Fruit fly (Drosophila melanogaster) whole organism, embryonic: Measurements from ENCODE around the gene CG46317.

ENCODE experiments used
- B-H1 ChIP-seq: fragments of 200-800 bp; sonication (Bioruptor generic); IDR thresholded peaks from 3 replicates; pipeline ENCODE4 v1.3.6; 2022; ENCODE audit warnings: missing biosample characterization, missing genetic modification characterization
- CG12769 ChIP-seq: fragments of 200-800 bp; sonication (Bioruptor generic); optimal IDR thresholded peaks from 2 replicates; lab custom pipeline; 2019; ENCODE audit warnings: missing biosample characterization, mild to moderate bottlenecking, missing genetic modification characterization, moderate library complexity
- CG13296 ChIP-seq: fragments of 200-800 bp; sonication (Bioruptor generic); optimal IDR thresholded peaks from 3 replicates; lab custom pipeline; 2018; ENCODE audit warnings: missing biosample characterization, mild to moderate bottlenecking, missing genetic modification characterization
- CG16813 ChIP-seq: fragments of 200-800 bp; sonication (Bioruptor generic); IDR thresholded peaks from 3 replicates; pipeline ENCODE4 v1.3.6; 2022; ENCODE audit warnings: missing biosample characterization, missing genetic modification characterization; ENCODE audit not compliant: partially characterized antibody
- CG17328 ChIP-seq: fragments of 200-800 bp; sonication (Bioruptor generic); IDR thresholded peaks from 2 replicates; pipeline ENCODE4 v1.3.6; 2022; ENCODE audit warnings: missing biosample characterization, missing genetic modification characterization
- CG17912 ChIP-seq: fragments of 200-800 bp; sonication (Bioruptor generic); optimal IDR thresholded peaks from 2 replicates; lab custom pipeline; 2018; ENCODE audit warnings: missing biosample characterization, mild to moderate bottlenecking, missing genetic modification characterization
- CG3847 ChIP-seq: fragments of 200-800 bp; sonication (Bioruptor generic); IDR thresholded peaks from 2 replicates; pipeline ENCODE4 v1.3.6; 2022; ENCODE audit warnings: missing biosample characterization, missing genetic modification characterization
- CG4730 ChIP-seq: fragments of 200-800 bp; sonication (Bioruptor generic); IDR thresholded peaks from 2 replicates; pipeline ENCODE4 v1.3.6; 2022; ENCODE audit warnings: missing biosample characterization, missing genetic modification characterization
- CG5245 ChIP-seq: fragments of 200-800 bp; sonication (Bioruptor generic); optimal IDR thresholded peaks from 3 replicates; lab custom pipeline; 2016; ENCODE audit warnings: missing biosample characterization, missing genetic modification characterization
- CG8089 ChIP-seq: fragments of 200-800 bp; sonication (Bioruptor generic); optimal IDR thresholded peaks from 3 replicates; lab custom pipeline; 2016; ENCODE audit warnings: missing biosample characterization, missing genetic modification characterization
- CG9876 ChIP-seq: fragments of 200-800 bp; sonication (Bioruptor generic); optimal IDR thresholded peaks from 2 replicates; lab custom pipeline; 2016; ENCODE audit warnings: missing biosample characterization, missing genetic modification characterization
- Camta ChIP-seq: fragments of 200-800 bp; sonication (Bioruptor generic); optimal IDR thresholded peaks from 2 replicates; lab custom pipeline; 2016; ENCODE audit warnings: missing biosample characterization, missing genetic modification characterization
- Dp ChIP-seq: fragments of 200-800 bp; sonication (Bioruptor generic); optimal IDR thresholded peaks from 2 replicates; lab custom pipeline; 2018; ENCODE audit warnings: missing biosample characterization, mild to moderate bottlenecking, missing genetic modification characterization, moderate library complexity
- E2f1 ChIP-seq: fragments of 200-800 bp; sonication (Bioruptor generic); IDR thresholded peaks from 2 replicates; pipeline ENCODE4 v1.3.6; 2022; ENCODE audit warnings: missing biosample characterization, missing genetic modification characterization
- HmgZ ChIP-seq: fragments of 200-800 bp; sonication (Bioruptor generic); optimal IDR thresholded peaks from 2 replicates; lab custom pipeline; 2018; ENCODE audit warnings: missing biosample characterization, mild to moderate bottlenecking, missing genetic modification characterization
- Hsf ChIP-seq: fragments of 200-800 bp; sonication (Bioruptor generic); optimal IDR thresholded peaks from 3 replicates; lab custom pipeline; 2016; ENCODE audit warnings: missing biosample characterization, missing genetic modification characterization
- Mrtf ChIP-seq: fragments of 200-800 bp; sonication (Bioruptor generic); IDR thresholded peaks from 3 replicates; pipeline ENCODE4 v1.3.6; 2022; ENCODE audit warnings: missing biosample characterization, missing genetic modification characterization
- Nf-YA ChIP-seq: fragments of 200-800 bp; sonication (Bioruptor generic); IDR thresholded peaks from 2 replicates; pipeline ENCODE4 v1.3.6; 2022; ENCODE audit warnings: missing biosample characterization, missing genetic modification characterization
- Oli ChIP-seq: fragments of 200-800 bp; sonication (Bioruptor generic); optimal IDR thresholded peaks from 2 replicates; lab custom pipeline; 2018; ENCODE audit warnings: missing biosample characterization, mild to moderate bottlenecking, missing genetic modification characterization, moderate library complexity
- Opbp ChIP-seq: fragments of 200-800 bp; sonication (Bioruptor generic); IDR thresholded peaks from 3 replicates; pipeline ENCODE4 v1.3.6; 2022; ENCODE audit warnings: missing biosample characterization, missing genetic modification characterization; ENCODE audit not compliant: partially characterized antibody
- Spps ChIP-seq: fragments of 200-800 bp; sonication (Bioruptor generic); optimal IDR thresholded peaks from 2 replicates; lab custom pipeline; 2018; ENCODE audit warnings: missing biosample characterization, mild to moderate bottlenecking, missing genetic modification characterization
- Stat92E ChIP-seq, 3 experiments: fragments of >200 bp in 2 of 3; fragments of 200-800 bp in 1 of 3; sonication (Bioruptor generic) in 1 of 3; optimal IDR thresholded peaks; 2 replicates each; lab custom pipeline; 2017 to 2019; ENCODE audit warnings: missing biosample characterization in 3 of 3, missing genetic modification characterization in 3 of 3, mild to moderate bottlenecking in 1 of 3, moderate library complexity in 1 of 3
- Xrp1 ChIP-seq: fragments of 200-800 bp; sonication (Bioruptor generic); IDR thresholded peaks from 2 replicates; pipeline ENCODE4 v1.3.6; 2022; ENCODE audit warnings: missing biosample characterization, missing genetic modification characterization
- amos ChIP-seq: fragments of 200-800 bp; sonication (Bioruptor generic); IDR thresholded peaks from 2 replicates; pipeline ENCODE4 v1.3.6; 2022; ENCODE audit warnings: missing biosample characterization, missing genetic modification characterization; ENCODE audit not compliant: partially characterized antibody
- az2 ChIP-seq: fragments of 200-800 bp; sonication (Bioruptor generic); optimal IDR thresholded peaks from 3 replicates; lab custom pipeline; 2016; ENCODE audit warnings: missing biosample characterization, missing genetic modification characterization
- dan ChIP-seq: fragments of 200-800 bp; sonication (Bioruptor generic); IDR thresholded peaks from 2 replicates; pipeline ENCODE4 v1.3.6; 2022; ENCODE audit warnings: missing biosample characterization, missing genetic modification characterization
- dmrt99B ChIP-seq: fragments of 200-800 bp; sonication (Bioruptor generic); optimal IDR thresholded peaks from 2 replicates; lab custom pipeline; 2018; ENCODE audit warnings: missing biosample characterization, mild to moderate bottlenecking, missing genetic modification characterization, moderate library complexity
- exex ChIP-seq: fragments of 200-800 bp; sonication (Bioruptor generic); optimal IDR thresholded peaks from 4 replicates; lab custom pipeline; 2018; ENCODE audit warnings: missing biosample characterization, mild to moderate bottlenecking, missing genetic modification characterization, moderate library complexity
- fd3F ChIP-seq: fragments of 200-800 bp; sonication (Bioruptor generic); optimal IDR thresholded peaks from 2 replicates; lab custom pipeline; 2018; ENCODE audit warnings: missing biosample characterization, mild to moderate bottlenecking, missing genetic modification characterization, moderate library complexity
- ftz-f1 ChIP-seq: fragments of 200-800 bp; sonication (Bioruptor generic); optimal IDR thresholded peaks from 2 replicates; lab custom pipeline; 2016; ENCODE audit warnings: missing biosample characterization, missing genetic modification characterization
- gcm2 ChIP-seq: fragments of 200-800 bp; sonication (Bioruptor generic); optimal IDR thresholded peaks from 2 replicates; lab custom pipeline; 2016; ENCODE audit warnings: missing biosample characterization, missing genetic modification characterization
- inv ChIP-seq: fragments of 200-800 bp; sonication (Bioruptor generic); IDR thresholded peaks from 2 replicates; pipeline ENCODE4 v1.3.6; 2022; ENCODE audit warnings: missing biosample characterization, missing genetic modification characterization; ENCODE audit not compliant: partially characterized antibody
- jigr1 ChIP-seq: fragments of 200-800 bp; sonication (Bioruptor generic); IDR thresholded peaks from 3 replicates; pipeline ENCODE4 v1.3.6; 2022; ENCODE audit warnings: missing biosample characterization, missing genetic modification characterization
- jing ChIP-seq: fragments of 200-800 bp; sonication (Bioruptor generic); optimal IDR thresholded peaks from 2 replicates; lab custom pipeline; 2018; ENCODE audit warnings: missing biosample characterization, mild to moderate bottlenecking, missing genetic modification characterization
- klu ChIP-seq: fragments of 200-800 bp; sonication (Bioruptor generic); IDR thresholded peaks from 2 replicates; pipeline ENCODE4 v1.3.6; 2022; ENCODE audit warnings: missing biosample characterization, missing genetic modification characterization
- lab ChIP-seq: fragments of 200-800 bp; sonication (Bioruptor generic); optimal IDR thresholded peaks from 3 replicates; lab custom pipeline; 2017; ENCODE audit warnings: missing biosample characterization, missing genetic modification characterization, mild to moderate bottlenecking, moderate library complexity, missing genetic modification reagents
- maf-S ChIP-seq: fragments of 200-800 bp; sonication (Bioruptor generic); optimal IDR thresholded peaks from 2 replicates; lab custom pipeline; 2016; ENCODE audit warnings: missing biosample characterization, missing genetic modification characterization
- mld ChIP-seq: fragments of 200-800 bp; sonication (Bioruptor generic); IDR thresholded peaks from 3 replicates; pipeline ENCODE4 v1.3.6; 2022; ENCODE audit warnings: missing biosample characterization, missing genetic modification characterization; ENCODE audit not compliant: partially characterized antibody
- org-1 ChIP-seq: fragments of 200-800 bp; sonication (Bioruptor generic); optimal IDR thresholded peaks from 2 replicates; lab custom pipeline; 2017; ENCODE audit warnings: missing biosample characterization, missing genetic modification characterization
- otp ChIP-seq: fragments of 200-800 bp; sonication (Bioruptor generic); IDR thresholded peaks from 3 replicates; pipeline ENCODE4, ENCODE4 v1.3.6; 2022; ENCODE audit warnings: missing biosample characterization, missing genetic modification characterization
- ro ChIP-seq: fragments of 200-800 bp; sonication (Bioruptor generic); IDR thresholded peaks from 2 replicates; pipeline ENCODE4 v1.3.6; 2022; ENCODE audit warnings: missing biosample characterization, missing genetic modification characterization
- sd ChIP-seq: fragments of 200-800 bp; sonication (Bioruptor generic); optimal IDR thresholded peaks from 3 replicates; lab custom pipeline; 2018; ENCODE audit warnings: missing biosample characterization, mild to moderate bottlenecking, missing genetic modification characterization, moderate library complexity
- sens-2 ChIP-seq: fragments of 200-800 bp; sonication (Bioruptor generic); IDR thresholded peaks from 2 replicates; pipeline ENCODE4 v1.3.6; 2022; ENCODE audit warnings: missing biosample characterization, missing genetic modification characterization
- slou ChIP-seq: fragments of 200-800 bp; sonication (Bioruptor generic); optimal IDR thresholded peaks from 3 replicates; lab custom pipeline; 2016; ENCODE audit warnings: missing biosample characterization, missing genetic modification characterization
- stc ChIP-seq: fragments of 200-800 bp; sonication (Bioruptor generic); IDR thresholded peaks from 2 replicates; pipeline ENCODE4 v1.3.6; 2022; ENCODE audit warnings: missing biosample characterization, missing genetic modification characterization
- tup ChIP-seq: fragments of 200-800 bp; sonication (Bioruptor generic); optimal IDR thresholded peaks from 2 replicates; lab custom pipeline; 2016; ENCODE audit warnings: missing biosample characterization, mild to moderate bottlenecking, missing genetic modification characterization, moderate library complexity
- wek ChIP-seq: fragments of 200-800 bp; sonication (Bioruptor generic); optimal IDR thresholded peaks from 3 replicates; lab custom pipeline; 2018; ENCODE audit warnings: missing biosample characterization, mild to moderate bottlenecking, missing genetic modification characterization, moderate library complexity
- wor ChIP-seq: fragments of 200-800 bp; sonication (Bioruptor generic); IDR thresholded peaks from 2 replicates; pipeline ENCODE4 v1.3.6; 2022; ENCODE audit warnings: missing biosample characterization, missing genetic modification characterization
- z ChIP-seq: fragments of 200-800 bp; sonication (Bioruptor generic); IDR thresholded peaks from 3 replicates; pipeline ENCODE4 v1.3.6; 2022; ENCODE audit warnings: missing biosample characterization, missing genetic modification characterization
- zen2 ChIP-seq: fragments of 200-800 bp; sonication (Bioruptor generic); IDR thresholded peaks from 3 replicates; pipeline ENCODE4 v1.3.6; 2022; ENCODE audit warnings: missing biosample characterization, missing genetic modification characterization; ENCODE audit not compliant: partially characterized antibody

The CG46317 gene

DNA sequence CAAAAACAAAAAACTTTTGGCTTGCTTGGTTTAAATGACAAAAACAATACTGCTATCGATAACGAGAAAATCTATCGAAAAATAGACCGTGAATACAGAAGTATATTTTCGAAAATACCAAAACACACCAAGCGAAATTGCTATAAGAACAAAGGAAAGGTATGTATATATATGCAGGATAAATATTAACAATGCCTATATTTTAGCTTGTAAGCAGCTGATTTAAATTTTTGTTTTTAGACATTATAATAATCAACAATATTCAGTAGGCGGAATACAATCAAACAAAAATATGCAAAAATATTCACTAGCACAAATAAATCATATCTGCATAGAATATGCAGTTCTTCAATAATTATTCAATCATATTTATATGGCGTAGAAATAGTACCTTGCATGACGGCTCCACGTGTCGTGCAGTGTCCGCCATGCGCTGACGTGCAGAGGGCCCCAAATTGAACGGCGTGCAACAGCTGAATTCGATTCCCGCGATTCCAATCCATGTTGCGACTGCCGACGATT is 23.1 kb upstream of the CG46317 start, which contains the start of the genes Fbxl4 and Dus2 (continued):
- peak; percentile 90 for TF ChIP-seq dmrt99B (tag; lab: Kevin White, UChicago)
- peak; percentile 61 for TF ChIP-seq sd
- TF ChIP-seq CG9876 (GFP tag; lab: Kevin White, UChicago) = peak; percentile 91
- peak; percentile 86 for TF ChIP-seq sens-2 (GFP tag; lab: Robert Waterston, UW)
- TF ChIP-seq CG13296 = peak; percentile 84
- TF ChIP-seq az2 (GFP tag; lab: Kevin White, UChicago) = peak; percentile 95
- peak; percentile 44; the same call in 1 of the 3 replicates for TF ChIP-seq Opbp
- peak; percentile 92 for TF ChIP-seq wor (GFP tag; lab: Robert Waterston, UW)
- TF ChIP-seq slou (GFP tag; lab: Kevin White, UChicago) = peak; percentile 88
- TF ChIP-seq Dp (GFP tag; lab: Kevin White, UChicago) = peak; percentile 27
- no peak for TF ChIP-seq mld (GFP tag; lab: Robert Waterston, UW)
- TF ChIP-seq CG17328 = peak; percentile 91
- peak; percentile 79 for TF ChIP-seq B-H1 (GFP tag; lab: Robert Waterston, UW)
- no peak for TF ChIP-seq Stat92E (GFP tag; optimal IDR thresholded peaks at IDR 0.05; lab: Kevin White, UChicago)
- peak; percentile 87 for TF ChIP-seq klu (GFP tag; lab: Robert Waterston, UW)
- peak; percentile 83 for TF ChIP-seq tup
- no peak for TF ChIP-seq exex (tag; lab: Kevin White, UChicago)
- peak; percentile 91 for TF ChIP-seq E2f1 (GFP tag; lab: Robert Waterston, UW)
- TF ChIP-seq CG8089 (GFP tag; lab: Kevin White, UChicago) = peak; percentile 86
- TF ChIP-seq CG3847 (GFP tag; lab: Robert Waterston, UW) = peak; percentile 95
- TF ChIP-seq Spps (tag; lab: Kevin White, UChicago) = peak; percentile 73
- peak; percentile 87 for TF ChIP-seq stc (GFP tag; lab: Robert Waterston, UW)
- TF ChIP-seq zen2 (GFP tag; lab: Robert Waterston, UW) = no peak
- TF ChIP-seq wek (GFP tag; lab: Kevin White, UChicago) = peak; percentile 27
- TF ChIP-seq CG17912 (GFP tag; lab: Kevin White, UChicago) = peak; percentile 9
- TF ChIP-seq Hsf (GFP tag; lab: Kevin White, UChicago) = peak; percentile 96
- peak; percentile 85 for TF ChIP-seq fd3F (GFP tag; lab: Kevin White, UChicago)
- peak; percentile 92 for TF ChIP-seq Mrtf (GFP tag; lab: Robert Waterston, UW)
- peak; percentile 92 for TF ChIP-seq lab
- peak; percentile 35; the same call in 1 of the 3 replicates for TF ChIP-seq CG16813 (GFP tag; lab: Robert Waterston, UW)
- TF ChIP-seq z (GFP tag; lab: Robert Waterston, UW) = no peak
- peak; percentile 81 for TF ChIP-seq org-1 (GFP tag; lab: Kevin White, UChicago)
- peak; percentile 87 for TF ChIP-seq CG4730 (GFP tag; lab: Robert Waterston, UW)
- TF ChIP-seq HmgZ = peak; percentile 93
- TF ChIP-seq amos (GFP tag; lab: Robert Waterston, UW) = peak; percentile 38; the same call in 1 of the 2 replicates
- TF ChIP-seq gcm2 (GFP tag; lab: Kevin White, UChicago) = peak; percentile 71
- TF ChIP-seq CG12769 (tag; lab: Kevin White, UChicago) = no peak
- TF ChIP-seq CG5245 = peak; percentile 91
- peak; percentile 89 for TF ChIP-seq Oli (tag; lab: Kevin White, UChicago)
- peak; percentile 51 for TF ChIP-seq ftz-f1 (GFP tag; lab: Kevin White, UChicago)
- TF ChIP-seq otp = peak; percentile 93
- TF ChIP-seq maf-S = peak; percentile 86
- TF ChIP-seq Camta (GFP tag; lab: Kevin White, UChicago) = peak; percentile 87
- peak; percentile 95 for TF ChIP-seq Xrp1
- TF ChIP-seq inv (GFP tag; lab: Robert Waterston, UW) = peak; percentile 26; the same call in 1 of the 2 replicates
- TF ChIP-seq jigr1 (GFP tag; lab: Robert Waterston, UW) = peak; percentile 76
- TF ChIP-seq jing (GFP tag; lab: Kevin White, UChicago) = peak; percentile 84
- peak; percentile 87 for TF ChIP-seq dan
- TF ChIP-seq ro = peak; percentile 83
- peak; percentile 84 for TF ChIP-seq Nf-YA (GFP tag; lab: Robert Waterston, UW)
